Worm (Caenorhabditis elegans): ENCODE measurements around the gene slc-25A29.

DNA sequence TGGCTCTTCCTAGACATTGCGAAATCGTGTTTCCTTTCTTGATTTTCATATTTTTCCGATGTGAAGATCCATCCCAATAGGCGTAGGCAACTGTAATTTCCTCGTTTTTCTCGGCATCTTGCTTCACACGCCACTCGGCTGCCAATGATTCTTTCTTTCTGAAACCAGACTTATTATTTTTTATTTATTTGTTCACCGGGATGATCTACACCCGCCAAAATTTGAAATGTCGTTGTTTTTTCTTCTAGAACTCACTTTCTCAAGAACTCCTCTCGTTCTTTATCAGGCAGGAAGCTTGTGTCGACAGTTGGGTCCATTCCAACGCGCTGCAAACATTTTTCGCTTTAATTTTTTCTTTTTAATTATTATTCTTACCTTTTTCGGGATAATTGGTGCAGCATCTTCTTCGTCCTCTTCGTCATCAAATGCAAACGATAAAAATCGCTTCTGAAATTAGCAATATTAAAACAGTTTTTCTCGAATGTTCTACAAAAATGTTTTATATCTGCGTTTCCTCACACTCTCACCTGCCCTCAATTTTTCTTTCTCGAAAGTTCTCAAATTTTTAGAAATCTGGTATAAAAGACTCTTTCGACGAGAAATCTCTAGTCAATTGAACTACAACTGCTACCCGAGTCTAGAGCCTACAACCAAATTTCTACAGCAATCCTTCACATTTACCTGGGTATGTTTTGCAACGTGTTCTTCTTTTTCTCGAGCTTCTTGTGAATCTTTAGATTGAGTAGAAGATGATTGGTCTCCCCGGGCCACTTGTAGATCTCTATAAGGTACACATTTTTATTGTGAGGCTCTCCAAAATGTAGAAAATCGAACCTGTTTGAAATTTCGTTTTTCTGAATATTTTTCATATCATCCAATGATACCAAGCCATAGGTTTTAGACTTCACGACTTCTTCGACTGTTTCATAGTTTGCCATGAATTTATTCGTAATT is 26.7 kb upstream of the slc-25A29 start, which contains the start of gene hsp-90:
- no peak for TF ChIP-seq ztf-23 (GFP tag; IDR thresholded peaks at IDR 0.05)
- TF ChIP-seq flt-1 (GFP tag; IDR thresholded peaks at IDR 0.05): no peak
- no peak for TF ChIP-seq tab-1 (GFP tag; IDR thresholded peaks at IDR 0.05)
- TF ChIP-seq ztf-29 (GFP tag; IDR thresholded peaks at IDR 0.05): no peak
- no peak for TF ChIP-seq cog-1 (tag; optimal IDR thresholded peaks at IDR 0.05)
- no peak for TF ChIP-seq ref-1 (GFP tag; conservative IDR thresholded peaks at IDR 0.05)
- no peak for TF ChIP-seq med-1 (GFP tag; optimal IDR thresholded peaks at IDR 0.05; ENCODE audit: insufficient read depth)
- TF ChIP-seq T22C8.4 (GFP tag; IDR thresholded peaks at IDR 0.05): no peak
- TF ChIP-seq klf-2 (GFP tag; conservative IDR thresholded peaks at IDR 0.05): no peak

Measured in whole organism, midembryonic.